Fruit fly (Drosophila melanogaster) whole organism, embryonic: ENCODE results near the gene GILT3.

Source experiments
- Bdp1 ChIP-seq: fragments of 200-800 bp; sonication (Bioruptor generic); optimal IDR thresholded peaks from 3 replicates; lab custom pipeline; 2016; ENCODE audit warnings: missing biosample characterization, missing genetic modification characterization
- C15 ChIP-seq: fragments of 200-800 bp; sonication (Bioruptor generic); IDR thresholded peaks from 3 replicates; pipeline ENCODE4 v1.3.6; 2022; ENCODE audit warnings: missing biosample characterization, missing genetic modification characterization
- CG10321 ChIP-seq: fragments of 200-800 bp; sonication (Bioruptor generic); IDR thresholded peaks from 2 replicates; pipeline ENCODE4 v1.3.6; 2022; ENCODE audit warnings: missing biosample characterization, missing genetic modification characterization
- CG10543 ChIP-seq: fragments of 200-800 bp; sonication (Bioruptor generic); optimal IDR thresholded peaks from 3 replicates; lab custom pipeline; 2017; ENCODE audit warnings: missing biosample characterization, mild to moderate bottlenecking, missing genetic modification characterization, moderate library complexity
- CG11723 ChIP-seq: fragments of 200-800 bp; sonication (Bioruptor generic); optimal IDR thresholded peaks from 2 replicates; lab custom pipeline; 2017; ENCODE audit warnings: missing biosample characterization, mild to moderate bottlenecking, missing genetic modification characterization
- CG12155 ChIP-seq: fragments of 200-800 bp; sonication (Bioruptor generic); optimal IDR thresholded peaks from 3 replicates; lab custom pipeline; 2016; ENCODE audit warnings: missing biosample characterization, missing genetic modification characterization
- CG14441 ChIP-seq: fragments of 200-800 bp; sonication (Bioruptor generic); IDR thresholded peaks from 2 replicates; pipeline ENCODE4 v1.3.6; 2022; ENCODE audit warnings: missing biosample characterization, missing genetic modification characterization
- CG14965 ChIP-seq: fragments of 200-800 bp; sonication (Bioruptor generic); optimal IDR thresholded peaks from 2 replicates; lab custom pipeline; 2016; ENCODE audit warnings: missing biosample characterization, missing genetic modification characterization, borderline replicate concordance
- CG17328 ChIP-seq: fragments of 200-800 bp; sonication (Bioruptor generic); IDR thresholded peaks from 2 replicates; pipeline ENCODE4 v1.3.6; 2022; ENCODE audit warnings: missing biosample characterization, missing genetic modification characterization
- CG17361 ChIP-seq: fragments of 200-800 bp; sonication (Bioruptor generic); IDR thresholded peaks from 3 replicates; pipeline ENCODE4 v1.3.6; 2022; ENCODE audit warnings: missing biosample characterization, missing genetic modification characterization
- CG17829 ChIP-seq: fragments of 200-800 bp; optimal IDR thresholded peaks from 2 replicates; lab custom pipeline; 2019; ENCODE audit warnings: missing biosample characterization, mild to moderate bottlenecking, missing genetic modification characterization, moderate library complexity
- CG42726 ChIP-seq: fragments of 200-800 bp; sonication (Bioruptor generic); IDR thresholded peaks from 2 replicates; pipeline ENCODE4 v1.3.6; 2022; ENCODE audit warnings: missing biosample characterization, missing genetic modification characterization; ENCODE audit not compliant: partially characterized antibody
- CG4854 ChIP-seq: fragments of 200-800 bp; sonication (Bioruptor generic); optimal IDR thresholded peaks from 2 replicates; lab custom pipeline; 2016; ENCODE audit warnings: missing biosample characterization, missing genetic modification characterization, inconsistent platforms
- CG6813 ChIP-seq: fragments of 200-800 bp; sonication (Bioruptor generic); optimal IDR thresholded peaks from 2 replicates; lab custom pipeline; 2017; ENCODE audit warnings: missing biosample characterization, missing genetic modification characterization, mild to moderate bottlenecking, moderate library complexity, missing genetic modification reagents
- CG8089 ChIP-seq: fragments of 200-800 bp; sonication (Bioruptor generic); optimal IDR thresholded peaks from 3 replicates; lab custom pipeline; 2016; ENCODE audit warnings: missing biosample characterization, missing genetic modification characterization
- CG9609 ChIP-seq: fragments of 200-800 bp; sonication (Bioruptor generic); optimal IDR thresholded peaks from 3 replicates; lab custom pipeline; 2016; ENCODE audit warnings: missing biosample characterization, missing genetic modification characterization
- Dip2 ChIP-seq: fragments of 200-800 bp; sonication (Bioruptor generic); IDR thresholded peaks from 2 replicates; pipeline ENCODE4 v1.3.6; 2022; ENCODE audit warnings: missing biosample characterization, missing genetic modification characterization
- Hand ChIP-seq: fragments of 200-800 bp; sonication (Bioruptor generic); optimal IDR thresholded peaks from 2 replicates; lab custom pipeline; 2017; ENCODE audit warnings: mild to moderate bottlenecking, missing biosample characterization, missing genetic modification reagents, missing genetic modification characterization
- HmgD ChIP-seq: fragments of 200-800 bp; sonication (Bioruptor generic); optimal IDR thresholded peaks from 3 replicates; lab custom pipeline; 2016; ENCODE audit warnings: missing biosample characterization, missing genetic modification characterization
- Hr78 ChIP-seq, 2 experiments: fragments of 200-800 bp in 1 of 2; fragments of >200 bp in 1 of 2; sonication (Bioruptor generic) in 1 of 2; optimal IDR thresholded peaks; 2 replicates each; lab custom pipeline; 2017 to 2019; ENCODE audit warnings: missing biosample characterization in 2 of 2, missing genetic modification characterization in 2 of 2, mild to moderate bottlenecking in 1 of 2, moderate library complexity in 1 of 2
- Jarid2 ChIP-seq: fragments of 200-800 bp; sonication (Bioruptor generic); optimal IDR thresholded peaks from 3 replicates; lab custom pipeline; 2017; ENCODE audit warnings: mild to moderate bottlenecking, missing biosample characterization, missing genetic modification reagents, missing genetic modification characterization
- Max ChIP-seq: fragments of 200-800 bp; sonication (Bioruptor generic); optimal IDR thresholded peaks from 2 replicates; lab custom pipeline; 2016; ENCODE audit warnings: missing biosample characterization, mild to moderate bottlenecking, missing genetic modification characterization
- Mrtf ChIP-seq: fragments of 200-800 bp; sonication (Bioruptor generic); IDR thresholded peaks from 3 replicates; pipeline ENCODE4 v1.3.6; 2022; ENCODE audit warnings: missing biosample characterization, missing genetic modification characterization
- Myb ChIP-seq: fragments of 200-800 bp; sonication (Bioruptor generic); optimal IDR thresholded peaks from 2 replicates; lab custom pipeline; 2016; ENCODE audit warnings: missing biosample characterization, missing genetic modification characterization
- NC2α ChIP-seq: fragments of 200-800 bp; sonication (Bioruptor generic); optimal IDR thresholded peaks from 2 replicates; lab custom pipeline; 2016; ENCODE audit warnings: missing biosample characterization, missing genetic modification characterization
- Nf-YC ChIP-seq: fragments of 200-800 bp; optimal IDR thresholded peaks from 3 replicates; lab custom pipeline; 2019; ENCODE audit warnings: missing biosample characterization, mild to moderate bottlenecking, missing genetic modification characterization, moderate library complexity
- Ptx1 ChIP-seq: fragments of 200-800 bp; sonication (Bioruptor generic); IDR thresholded peaks from 2 replicates; pipeline ENCODE4 v1.3.6; 2022; ENCODE audit warnings: missing biosample characterization, missing genetic modification characterization
- Side ChIP-seq: fragments of 200-800 bp; sonication (Bioruptor generic); optimal IDR thresholded peaks from 2 replicates; lab custom pipeline; 2016; ENCODE audit warnings: missing biosample characterization, missing genetic modification characterization
- Sin3A ChIP-seq: fragments of >200 bp; optimal IDR thresholded peaks from 2 replicates; lab custom pipeline; 2018
- Trl ChIP-seq, 3 experiments: fragments of >200 bp in 2 of 3; fragments of 200-800 bp in 1 of 3; sonication (Bioruptor generic) in 1 of 3; optimal IDR thresholded peaks; 2 replicates in 1 of 3; 3 replicates in 2 of 3; lab custom pipeline; 2016 to 2017; ENCODE audit warnings: missing biosample characterization in 1 of 3, missing genetic modification characterization in 1 of 3
- Xbp1 ChIP-seq: fragments of 200-800 bp; sonication (Bioruptor generic); optimal IDR thresholded peaks from 3 replicates; lab custom pipeline; 2016; ENCODE audit warnings: missing biosample characterization, mild to moderate bottlenecking, missing genetic modification characterization
- ci ChIP-seq: fragments of 200-800 bp; sonication (Bioruptor generic); IDR thresholded peaks from 3 replicates; pipeline ENCODE4 v1.3.6; 2022; ENCODE audit warnings: missing biosample characterization, missing genetic modification characterization
- danr ChIP-seq: fragments of 200-800 bp; sonication (Bioruptor generic); IDR thresholded peaks from 2 replicates; pipeline ENCODE4 v1.3.6; 2022; ENCODE audit warnings: missing biosample characterization, missing genetic modification characterization
- dpn ChIP-seq, 2 experiments: fragments of 200-800 bp; sonication (Bioruptor generic); optimal IDR thresholded peaks; 3 replicates each; lab custom pipeline; 2016; ENCODE audit warnings: missing biosample characterization in 2 of 2, missing genetic modification characterization in 2 of 2
- en ChIP-seq: fragments of 200-800 bp; sonication (Bioruptor generic); optimal IDR thresholded peaks from 2 replicates; lab custom pipeline; 2016; ENCODE audit warnings: missing biosample characterization, missing genetic modification characterization
- grn ChIP-seq: fragments of 200-800 bp; sonication (Bioruptor generic); optimal IDR thresholded peaks from 3 replicates; lab custom pipeline; 2017; ENCODE audit warnings: missing biosample characterization, missing genetic modification characterization
- ham ChIP-seq: fragments of 200-800 bp; sonication (Bioruptor generic); IDR thresholded peaks from 2 replicates; pipeline ENCODE4 v1.3.6; 2022; ENCODE audit warnings: missing biosample characterization, missing genetic modification characterization
- lbe ChIP-seq: fragments of 200-800 bp; sonication (Bioruptor generic); optimal IDR thresholded peaks from 2 replicates; lab custom pipeline; 2016; ENCODE audit warnings: missing biosample characterization, mild to moderate bottlenecking, missing genetic modification characterization
- lmd ChIP-seq: fragments of 200-800 bp; sonication (Bioruptor generic); IDR thresholded peaks from 2 replicates; pipeline ENCODE4 v1.3.6; 2022; ENCODE audit warnings: missing biosample characterization, missing genetic modification characterization
- nerfin-2 ChIP-seq: fragments of 200-800 bp; sonication (Bioruptor generic); IDR thresholded peaks from 2 replicates; pipeline ENCODE4 v1.3.6; 2022; ENCODE audit warnings: missing biosample characterization, missing genetic modification characterization; ENCODE audit not compliant: partially characterized antibody
- pfk ChIP-seq: fragments of 200-800 bp; sonication (Bioruptor generic); optimal IDR thresholded peaks from 2 replicates; lab custom pipeline; 2018; ENCODE audit warnings: missing biosample characterization, mild to moderate bottlenecking, missing genetic modification characterization, moderate library complexity
- psq ChIP-seq: fragments of 200-800 bp; sonication (Bioruptor generic); optimal IDR thresholded peaks from 2 replicates; lab custom pipeline; 2017; ENCODE audit warnings: missing biosample characterization, missing genetic modification characterization
- salm ChIP-seq: fragments of 200-800 bp; sonication (Bioruptor generic); optimal IDR thresholded peaks from 2 replicates; lab custom pipeline; 2018; ENCODE audit warnings: missing biosample characterization, mild to moderate bottlenecking, missing genetic modification characterization
- slou ChIP-seq: fragments of 200-800 bp; sonication (Bioruptor generic); optimal IDR thresholded peaks from 3 replicates; lab custom pipeline; 2016; ENCODE audit warnings: missing biosample characterization, missing genetic modification characterization
- tgo ChIP-seq: fragments of 200-800 bp; sonication (Bioruptor generic); IDR thresholded peaks from 3 replicates; pipeline ENCODE4 v1.3.6; 2022; ENCODE audit warnings: missing biosample characterization, missing genetic modification characterization
- tna ChIP-seq: fragments of 200-800 bp; sonication (Bioruptor generic); IDR thresholded peaks from 2 replicates; pipeline ENCODE4 v1.3.6; 2022; ENCODE audit warnings: missing biosample characterization, missing genetic modification characterization; ENCODE audit not compliant: partially characterized antibody
- ttk ChIP-seq: fragments of 200-800 bp; sonication (Bioruptor generic); IDR thresholded peaks from 2 replicates; pipeline ENCODE4 v2.1.2; 2022; ENCODE audit warnings: missing biosample characterization, missing genetic modification characterization
- zfh1 ChIP-seq: fragments of 200-800 bp; sonication (Bioruptor generic); IDR thresholded peaks from 3 replicates; pipeline ENCODE4 v1.3.6; 2022; ENCODE audit warnings: missing biosample characterization, missing genetic modification characterization

The GILT3 gene

DNA sequence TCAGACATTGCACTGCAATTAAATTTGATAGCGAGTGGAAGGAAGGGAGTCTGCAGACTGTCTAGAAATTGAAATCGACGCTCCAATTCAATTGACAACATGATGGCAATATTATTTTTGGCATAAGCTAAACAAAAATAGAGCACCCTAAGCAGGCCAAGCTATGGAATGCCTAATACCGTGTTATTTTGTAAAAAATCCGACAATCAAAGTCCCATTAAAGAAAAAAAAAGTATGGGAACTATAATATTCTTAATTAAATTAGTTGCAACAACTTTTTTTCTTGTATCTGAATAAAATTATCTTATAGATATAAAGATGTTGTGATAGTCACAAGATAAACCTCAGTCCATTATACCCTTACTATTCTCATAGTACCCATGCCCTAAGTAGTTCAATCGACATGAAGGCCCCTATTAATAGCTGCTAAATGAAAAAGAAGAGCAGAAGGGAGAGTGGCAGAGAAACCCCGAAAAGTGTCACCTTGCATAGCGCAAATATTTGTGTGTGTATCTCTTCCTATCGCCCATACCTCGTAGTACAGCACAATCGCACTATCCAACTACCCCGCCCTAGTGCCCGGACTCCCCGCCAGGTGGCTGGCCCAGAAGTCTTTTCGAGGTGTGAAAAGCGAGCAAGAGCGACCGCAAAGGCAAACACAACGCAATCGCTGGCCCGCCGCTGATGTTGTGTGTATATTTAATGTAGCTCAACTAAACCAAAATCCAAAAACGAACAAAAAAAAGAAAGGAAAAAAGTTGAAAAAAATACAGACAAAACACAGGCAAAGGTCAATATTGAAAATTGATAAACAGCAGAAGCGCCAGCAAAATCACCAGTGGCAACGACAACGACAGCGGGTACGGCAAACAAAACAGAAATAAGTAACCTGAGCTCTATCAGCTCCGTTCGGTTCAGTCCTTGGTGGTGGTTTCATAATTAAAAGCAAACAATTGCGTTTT is 19.5 kb upstream of the GILT3 start (continued):
- TF ChIP-seq Hr78 (GFP tag; optimal IDR thresholded peaks at IDR 0.05; lab: Kevin White, UChicago): peak in 1 of 2 experiments; percentile 79
- no peak for TF ChIP-seq CG12155 (GFP tag; lab: Kevin White, UChicago)
- TF ChIP-seq nerfin-2: 0 out of 2 replicates have a peak, but pooled peaks have one; percentile 11
- TF ChIP-seq CG9609 (GFP tag; lab: Kevin White, UChicago): peak; percentile 45
- no peak for TF ChIP-seq CG42726 (GFP tag; lab: Robert Waterston, UW)
- TF ChIP-seq Bdp1 (GFP tag; lab: Kevin White, UChicago): peak; percentile 72
- TF ChIP-seq CG6813: peak; percentile 92
- peak; percentile 62 for TF ChIP-seq CG11723
- no peak for TF ChIP-seq Trl (optimal IDR thresholded peaks at IDR 0.05; lab: Kevin White, UChicago)
- peak; percentile 77 for TF ChIP-seq Trl (GFP tag; optimal IDR thresholded peaks at IDR 0.05; lab: Kevin White, UChicago)
- 0 out of 3 replicates have a peak, but pooled peaks have one; percentile 19 for TF ChIP-seq tgo
- no peak for TF ChIP-seq slou (GFP tag; lab: Kevin White, UChicago)
- peak; percentile 78 for TF ChIP-seq Side (GFP tag; lab: Kevin White, UChicago)
- peak in 1 of 2 experiments; percentile 21 for TF ChIP-seq dpn (GFP tag; optimal IDR thresholded peaks at IDR 0.05; lab: Kevin White, UChicago)
- TF ChIP-seq CG17829 (tag; lab: Kevin White, UChicago): no peak
- peak; percentile 23; the same call in 1 of the 2 replicates for TF ChIP-seq CG17328 (GFP tag; lab: Robert Waterston, UW)
- peak; percentile 46 for TF ChIP-seq en
- TF ChIP-seq salm (tag; lab: Kevin White, UChicago): peak; percentile 71
- no peak for TF ChIP-seq ttk (GFP tag; lab: Robert Waterston, UW)
- peak; percentile 73 for TF ChIP-seq NC2α
- peak; percentile 83 for TF ChIP-seq ci (GFP tag; lab: Robert Waterston, UW)
- peak; percentile 82 for TF ChIP-seq CG10543 (GFP tag; lab: Kevin White, UChicago)
- TF ChIP-seq Jarid2: peak; percentile 58
- no peak for TF ChIP-seq Xbp1 (GFP tag; lab: Kevin White, UChicago)
- peak; percentile 84 for TF ChIP-seq CG8089 (GFP tag; lab: Kevin White, UChicago)
- no peak for TF ChIP-seq Dip2 (GFP tag; lab: Robert Waterston, UW)
- TF ChIP-seq tna (GFP tag; lab: Robert Waterston, UW): 0 out of 2 replicates have a peak, but pooled peaks have one; percentile 23
- peak; percentile 61 for TF ChIP-seq Ptx1 (GFP tag; lab: Robert Waterston, UW)
- peak; percentile 47 for TF ChIP-seq psq (GFP tag; lab: Kevin White, UChicago)
- no peak for TF ChIP-seq CG10321
- TF ChIP-seq C15: no peak
- TF ChIP-seq HmgD: peak; percentile 29
- peak; percentile 64; the same call in 2 of the 3 replicates for TF ChIP-seq zfh1
- TF ChIP-seq CG14441 (GFP tag; lab: Robert Waterston, UW): no peak
- no peak for TF ChIP-seq Sin3A (lab: Kevin White, UChicago)
- TF ChIP-seq Myb (GFP tag; lab: Kevin White, UChicago): peak; percentile 25
- peak; percentile 67 for TF ChIP-seq CG17361
- TF ChIP-seq lbe (GFP tag; lab: Kevin White, UChicago): no peak
- no peak for TF ChIP-seq Mrtf (GFP tag; lab: Robert Waterston, UW)
- TF ChIP-seq lmd (GFP tag; lab: Robert Waterston, UW): no peak
- peak; percentile 15 for TF ChIP-seq Nf-YC (tag; lab: Kevin White, UChicago)
- peak; percentile 72 for TF ChIP-seq CG14965 (GFP tag; lab: Kevin White, UChicago)
- TF ChIP-seq pfk (GFP tag; lab: Kevin White, UChicago): peak; percentile 41
- TF ChIP-seq ham (GFP tag; lab: Robert Waterston, UW): no peak
- peak; percentile 34 for TF ChIP-seq Hand (GFP tag; lab: Kevin White, UChicago)
- no peak for TF ChIP-seq Max (GFP tag; lab: Kevin White, UChicago)
- peak; percentile 43 for TF ChIP-seq grn
- no peak; the same call in 1 of the 2 replicates for TF ChIP-seq danr (GFP tag; lab: Robert Waterston, UW)
- TF ChIP-seq CG4854: no peak
